Worm (Caenorhabditis elegans) whole organism, mixed stage, embryonic: ENCODE measurements around the gene col-174.

Experiments
- M03D4.4 ChIP-seq: sonication (generic microtip); optimal IDR thresholded peaks from 2 replicates; lab custom pipeline; 2017; ENCODE audit warnings: mild to moderate bottlenecking, missing genetic modification characterization, missing compliant biosample characterization
- bed-3 ChIP-seq: fragments of 200-800 bp; sonication (Bioruptor generic); optimal IDR thresholded peaks from 3 replicates; lab custom pipeline; 2018; ENCODE audit warnings: mild to moderate bottlenecking, missing genetic modification characterization, moderate library complexity, missing compliant biosample characterization
- blmp-1 ChIP-seq: fragments of 150-350 bp; optimal IDR thresholded peaks from 2 replicates; lab custom pipeline; 2014; ENCODE audit warnings: missing biosample characterization, missing genetic modification characterization
- ceh-39 ChIP-seq: fragments of 150-350 bp; optimal IDR thresholded peaks from 2 replicates; lab custom pipeline; 2014; ENCODE audit warnings: missing biosample characterization, missing genetic modification characterization
- ceh-43 ChIP-seq: fragments of 200-800 bp; sonication (Bioruptor generic); optimal IDR thresholded peaks from 2 replicates; lab custom pipeline; 2018; ENCODE audit warnings: mild to moderate bottlenecking, missing genetic modification characterization, moderate library complexity, missing compliant biosample characterization
- ceh-83 ChIP-seq: fragments of 200-800 bp; sonication (Bioruptor generic); optimal IDR thresholded peaks from 2 replicates; lab custom pipeline; 2018; ENCODE audit warnings: mild to moderate bottlenecking, missing genetic modification characterization, missing compliant biosample characterization
- ces-1 ChIP-seq: fragments of 150-350 bp; optimal IDR thresholded peaks from 2 replicates; lab custom pipeline; 2014; ENCODE audit warnings: missing biosample characterization, missing genetic modification reagents, missing genetic modification characterization
- cnd-1 ChIP-seq: fragments of 200-800 bp; sonication (Bioruptor generic); optimal IDR thresholded peaks from 2 replicates; lab custom pipeline; 2018; ENCODE audit warnings: mild to moderate bottlenecking, missing genetic modification characterization, missing compliant biosample characterization
- drap-1 ChIP-seq: fragments of 200-800 bp; sonication (Bioruptor generic); optimal IDR thresholded peaks from 3 replicates; lab custom pipeline; 2018; ENCODE audit warnings: mild to moderate bottlenecking, missing genetic modification characterization, missing compliant biosample characterization
- elt-1 ChIP-seq: sonication (generic microtip); optimal IDR thresholded peaks from 2 replicates; lab custom pipeline; 2017; ENCODE audit warnings: missing genetic modification characterization, mild to moderate bottlenecking, missing compliant biosample characterization, antibody characterized with exemption, moderate library complexity, borderline replicate concordance; ENCODE audit not compliant: insufficient read depth
- elt-3 ChIP-seq: fragments of 150-350 bp; optimal IDR thresholded peaks from 2 replicates; lab custom pipeline; 2014; ENCODE audit warnings: missing biosample characterization, missing genetic modification characterization
- flh-1 ChIP-seq: fragments of 200-800 bp; sonication (Bioruptor generic); optimal IDR thresholded peaks from 2 replicates; lab custom pipeline; 2018; ENCODE audit warnings: mild to moderate bottlenecking, missing genetic modification characterization, moderate library complexity, missing compliant biosample characterization
- hlh-1 ChIP-seq: fragments of 150-350 bp; optimal IDR thresholded peaks from 2 replicates; lab custom pipeline; 2014; ENCODE audit warnings: missing biosample characterization, missing genetic modification reagents, missing genetic modification characterization
- lin-13 ChIP-seq: fragments of 150-350 bp; optimal IDR thresholded peaks from 2 replicates; lab custom pipeline; 2014; ENCODE audit warnings: missing biosample characterization, missing genetic modification characterization
- lin-32 ChIP-seq: fragments of 200-800 bp; sonication (Bioruptor generic); optimal IDR thresholded peaks from 2 replicates; lab custom pipeline; 2018; ENCODE audit warnings: mild to moderate bottlenecking, missing genetic modification characterization, missing compliant biosample characterization
- lsy-2 ChIP-seq: fragments of 150-350 bp; optimal IDR thresholded peaks from 2 replicates; lab custom pipeline; 2014; ENCODE audit warnings: missing biosample characterization, missing genetic modification characterization
- mab-5 ChIP-seq: fragments of 150-350 bp; optimal IDR thresholded peaks from 2 replicates; lab custom pipeline; 2014; ENCODE audit warnings: missing biosample characterization, missing genetic modification characterization
- mep-1 ChIP-seq: fragments of 150-350 bp; optimal IDR thresholded peaks from 2 replicates; lab custom pipeline; 2017; ENCODE audit warnings: missing biosample characterization, missing genetic modification reagents, missing genetic modification characterization, inconsistent platforms
- mls-2 ChIP-seq: sonication (generic microtip); optimal IDR thresholded peaks from 2 replicates; lab custom pipeline; 2016; ENCODE audit warnings: mild to moderate bottlenecking, missing genetic modification characterization, moderate library complexity, missing compliant biosample characterization
- nhr-12 ChIP-seq: fragments of 150-350 bp; optimal IDR thresholded peaks from 2 replicates; lab custom pipeline; 2014; ENCODE audit warnings: missing biosample characterization, missing genetic modification characterization
- nhr-2 ChIP-seq: fragments of 150-350 bp; optimal IDR thresholded peaks from 2 replicates; lab custom pipeline; 2014; ENCODE audit warnings: missing biosample characterization, missing genetic modification characterization
- nhr-237 ChIP-seq: fragments of 150-350 bp; optimal IDR thresholded peaks from 2 replicates; lab custom pipeline; 2014; ENCODE audit warnings: missing biosample characterization, missing genetic modification characterization
- nhr-28 ChIP-seq: fragments of 150-350 bp; optimal IDR thresholded peaks from 2 replicates; lab custom pipeline; 2014; ENCODE audit warnings: missing biosample characterization, missing genetic modification characterization
- nhr-76 ChIP-seq: sonication (generic microtip); optimal IDR thresholded peaks from 2 replicates; lab custom pipeline; 2017; ENCODE audit warnings: missing biosample characterization, missing genetic modification characterization
- pha-4 ChIP-seq: fragments of 150-350 bp; optimal IDR thresholded peaks from 2 replicates; lab custom pipeline; 2018; ENCODE audit warnings: missing biosample characterization, missing genetic modification reagents, missing genetic modification characterization
- sem-2 ChIP-seq: fragments of 200-800 bp; sonication (Bioruptor generic); optimal IDR thresholded peaks from 2 replicates; lab custom pipeline; 2018; ENCODE audit warnings: mild to moderate bottlenecking, missing genetic modification characterization, missing compliant biosample characterization
- snpc-4 ChIP-seq: fragments of 150-350 bp; optimal IDR thresholded peaks from 2 replicates; lab custom pipeline; 2014; ENCODE audit warnings: missing biosample characterization, missing genetic modification characterization
- sptf-1 ChIP-seq: sonication (generic microtip); optimal IDR thresholded peaks from 2 replicates; lab custom pipeline; 2017; ENCODE audit warnings: mild to moderate bottlenecking, missing genetic modification characterization, moderate library complexity, missing compliant biosample characterization
- tbx-8 ChIP-seq: fragments of 200-800 bp; sonication (Bioruptor generic); optimal IDR thresholded peaks from 2 replicates; lab custom pipeline; 2018; ENCODE audit warnings: mild to moderate bottlenecking, missing genetic modification characterization, moderate library complexity, missing compliant biosample characterization
- unc-120 ChIP-seq: sonication (generic microtip); optimal IDR thresholded peaks from 2 replicates; lab custom pipeline; 2017; ENCODE audit warnings: missing genetic modification characterization, missing compliant biosample characterization; ENCODE audit not compliant: poor library complexity, severe bottlenecking
- unc-39 ChIP-seq: fragments of 150-350 bp; optimal IDR thresholded peaks from 2 replicates; lab custom pipeline; 2014; ENCODE audit warnings: missing biosample characterization, missing genetic modification characterization
- unc-62 ChIP-seq: fragments of 150-350 bp; optimal IDR thresholded peaks from 2 replicates; lab custom pipeline; 2014; ENCODE audit warnings: missing biosample characterization, missing genetic modification reagents, missing genetic modification characterization
- zip-8 ChIP-seq: fragments of 150-350 bp; optimal IDR thresholded peaks from 2 replicates; lab custom pipeline; 2014; ENCODE audit warnings: missing biosample characterization, missing genetic modification characterization
- ztf-11 ChIP-seq: fragments of 150-350 bp; optimal IDR thresholded peaks from 2 replicates; lab custom pipeline; 2014; ENCODE audit warnings: missing biosample characterization, missing genetic modification characterization

Gene col-174

ce11 chrX:7553331-7553730 is 6.7 kb downstream of the col-174 start:
- no peak for TF ChIP-seq elt-3 (tag; lab: Kevin White, UChicago)
- TF ChIP-seq nhr-76 = no peak
- TF ChIP-seq sem-2 (GFP tag; lab: Kevin White, UChicago) = no peak
- no peak for TF ChIP-seq cnd-1 (tag; lab: Kevin White, UChicago)
- TF ChIP-seq mls-2 (tag; lab: Kevin White, UChicago) = no peak
- no peak for TF ChIP-seq ceh-39
- no peak for TF ChIP-seq ceh-43 (GFP tag; lab: Kevin White, UChicago)
- no peak for TF ChIP-seq unc-120

DNA sequence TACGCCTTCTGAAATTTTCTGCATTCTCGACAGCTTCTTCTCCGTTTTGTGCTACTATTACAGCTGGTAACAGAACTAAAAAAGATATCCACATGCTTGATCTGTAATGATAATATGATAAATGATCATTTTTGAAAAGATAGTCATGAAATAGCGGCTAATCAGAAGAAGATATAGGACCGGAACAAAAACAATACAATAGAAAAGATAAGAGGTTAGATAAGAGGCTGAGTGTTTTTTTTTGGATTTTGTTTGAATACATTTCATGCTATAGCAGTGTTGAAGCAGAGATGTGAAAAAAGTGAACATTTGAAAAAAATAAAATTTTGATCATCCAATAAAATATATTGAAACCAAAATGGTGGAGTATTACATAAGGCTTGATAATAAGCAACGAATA is 7.7 kb downstream of the col-174 start, which contains the start of gene F46C8.8:
Gene F46C8.8, minus strand, starts transcription at position 101 of the 400 bp plus-strand sequence.
- TF ChIP-seq zip-8 (tag; lab: Kevin White, UChicago) (no peak), elt-1 (no peak), tbx-8 (GFP tag; lab: Kevin White, UChicago) (no peak), unc-62 (GFP tag; lab: Kevin White, UChicago) (no peak), sptf-1 (tag; lab: Kevin White, UChicago) (no peak), mls-2 (tag; lab: Kevin White, UChicago) (no peak), nhr-76 (no peak)

DNA sequence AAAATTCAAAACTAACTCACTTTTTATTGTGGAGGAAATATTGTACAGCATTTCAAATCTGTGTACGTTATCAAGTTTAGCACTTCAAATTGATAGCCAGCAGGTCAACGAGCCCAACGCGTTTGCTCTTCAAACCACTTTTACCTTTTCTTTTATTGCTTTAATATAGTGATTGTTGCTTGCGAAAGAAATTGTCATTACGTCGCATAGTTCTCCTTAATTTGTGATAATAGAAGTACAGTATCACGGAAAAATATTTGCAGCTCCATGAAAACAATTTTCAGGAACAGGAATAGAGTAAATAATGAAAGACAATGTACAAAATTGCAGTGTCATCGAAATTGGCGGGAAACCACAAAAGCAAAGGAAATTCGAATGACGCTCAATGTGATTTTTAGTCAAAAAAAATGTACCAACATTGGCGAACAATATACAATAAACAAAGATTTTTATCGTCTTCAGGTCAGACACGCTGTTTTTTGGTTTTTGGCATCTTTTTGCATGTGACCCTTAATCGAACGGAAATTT is 12.4 kb downstream of the col-174 start, which contains the start of the genes PDB1.1 and F08C6.5:
Gene PDB1.1, minus strand, starts transcription at position 158 of the 528 bp plus-strand sequence.
Gene F08C6.5, plus strand, starts transcription at position 478 of the 528 bp plus-strand sequence.
- TF ChIP-seq hlh-1 (tag; lab: Kevin White, UChicago) (no peak), nhr-76 (no peak), unc-62 (GFP tag; lab: Kevin White, UChicago) (no peak), mab-5 (tag; lab: Kevin White, UChicago) (no peak), cnd-1 (tag; lab: Kevin White, UChicago) (no peak), elt-1 (no peak), M03D4.4 (tag; lab: Kevin White, UChicago) (no peak)

DNA sequence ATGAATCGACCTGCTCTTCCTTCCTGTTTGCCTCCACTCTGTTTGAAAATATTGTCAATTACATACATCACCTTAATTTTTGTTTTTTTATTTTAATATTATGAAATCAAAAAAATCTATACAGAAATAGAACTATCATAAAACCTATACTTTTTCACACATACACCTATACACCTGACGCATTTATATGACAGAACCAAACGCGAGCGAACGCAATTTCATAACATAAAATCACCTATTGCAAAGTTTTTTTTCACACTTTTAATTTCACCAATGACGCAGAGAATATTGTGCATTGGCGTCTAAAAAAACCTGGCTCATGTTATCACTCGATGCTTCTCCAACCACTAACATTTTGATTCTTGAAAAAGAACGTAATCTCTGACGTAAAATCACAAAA is 15.4 kb downstream of the col-174 start:
- TF ChIP-seq hlh-1 (tag; lab: Kevin White, UChicago) (no peak), nhr-28 (tag; lab: Kevin White, UChicago) (no peak), nhr-12 (tag; lab: Kevin White, UChicago) (no peak), unc-39 (tag; lab: Kevin White, UChicago) (no peak), nhr-2 (tag; lab: Kevin White, UChicago) (no peak), mab-5 (tag; lab: Kevin White, UChicago) (no peak), lin-13 (tag; lab: Kevin White, UChicago) (no peak), blmp-1 (no peak), ceh-39 (no peak), cnd-1 (tag; lab: Kevin White, UChicago) (no peak), drap-1 (GFP tag; lab: Kevin White, UChicago) (no peak), mep-1 (tag; lab: Kevin White, UChicago) (no peak), sptf-1 (tag; lab: Kevin White, UChicago) (no peak), lsy-2 (no peak), sem-2 (GFP tag; lab: Kevin White, UChicago) (no peak), elt-1 (no peak)

DNA sequence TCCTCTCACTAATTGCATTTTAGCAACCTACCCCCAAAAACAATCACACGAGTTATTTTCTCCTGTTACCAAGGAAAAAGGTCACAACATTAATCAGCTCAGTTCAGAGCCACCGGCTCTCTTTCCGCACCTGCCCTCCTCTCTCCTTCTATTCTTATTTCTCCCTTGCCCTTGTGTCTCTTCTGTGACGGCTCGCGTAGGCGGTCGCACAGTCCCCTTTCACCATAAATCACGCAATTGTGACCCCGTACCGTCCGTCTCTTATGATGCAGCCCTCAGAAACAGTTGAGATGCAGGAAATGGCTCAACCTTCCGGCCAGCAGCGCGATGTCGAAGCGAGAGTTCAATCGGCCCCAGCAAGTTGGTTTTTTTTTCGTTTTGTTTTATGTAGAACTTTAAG is 16.0 kb downstream of the col-174 start, which contains the start of gene sto-1:
Gene sto-1, plus strand, starts transcription at position 200 of the 400 bp plus-strand sequence.
- TF ChIP-seq unc-62 (GFP tag; lab: Kevin White, UChicago) (no peak), nhr-12 (tag; lab: Kevin White, UChicago) (no peak), nhr-28 (tag; lab: Kevin White, UChicago) (no peak), pha-4 (no peak), ztf-11 (no peak), lin-32 (GFP tag; lab: Kevin White, UChicago) (no peak), nhr-237 (no peak), ceh-83 (GFP tag; lab: Kevin White, UChicago) (peak; percentile 12), elt-3 (tag; lab: Kevin White, UChicago) (no peak), ceh-39 (no peak), drap-1 (GFP tag; lab: Kevin White, UChicago) (no peak), ceh-43 (GFP tag; lab: Kevin White, UChicago) (no peak), bed-3 (GFP tag; lab: Kevin White, UChicago) (no peak), lsy-2 (no peak), mab-5 (tag; lab: Kevin White, UChicago) (no peak), mep-1 (tag; lab: Kevin White, UChicago) (no peak), M03D4.4 (tag; lab: Kevin White, UChicago) (no peak), cnd-1 (tag; lab: Kevin White, UChicago) (peak; percentile 30), blmp-1 (no peak), hlh-1 (tag; lab: Kevin White, UChicago) (no peak), nhr-2 (tag; lab: Kevin White, UChicago) (peak; percentile 73), mls-2 (tag; lab: Kevin White, UChicago) (no peak), flh-1 (peak; percentile 14), lin-13 (tag; lab: Kevin White, UChicago) (no peak), sem-2 (GFP tag; lab: Kevin White, UChicago) (no peak), unc-39 (tag; lab: Kevin White, UChicago) (no peak), ces-1 (GFP tag; lab: Kevin White, UChicago) (no peak), zip-8 (tag; lab: Kevin White, UChicago) (no peak), snpc-4 (no peak), elt-1 (no peak), nhr-76 (no peak)
